Fruit fly (Drosophila melanogaster): ENCODE measurements around the gene Sry-beta.

The Sry-beta gene

dm6 chr3R:30092700-30093044, 53.2 kb downstream of the Sry-beta start (continued):
- TF ChIP-seq rib (GFP tag; IDR thresholded peaks at IDR 0.05), result peak; percentile 58
- TF ChIP-seq lola (GFP tag; optimal IDR thresholded peaks at IDR 0.05), result peak in 1 of 3 experiments; percentile 59
- peak; percentile 29 for TF ChIP-seq CG3065 (GFP tag; optimal IDR thresholded peaks at IDR 0.05)
- TF ChIP-seq CG4404 (GFP tag; IDR thresholded peaks at IDR 0.05), result peak; percentile 63
- no peak for TF ChIP-seq Opbp (GFP tag; IDR thresholded peaks at IDR 0.05; ENCODE audit: partially characterized antibody)
- no peak for TF ChIP-seq Sin3A (optimal IDR thresholded peaks at IDR 0.05)
- no peak for TF ChIP-seq CG13287 (GFP tag; IDR thresholded peaks at IDR 0.05; ENCODE audit: partially characterized antibody)
- peak; percentile 49 for TF ChIP-seq Sry-δ (GFP tag; optimal IDR thresholded peaks at IDR 0.05)
- TF ChIP-seq Nf-YB (GFP tag; optimal IDR thresholded peaks at IDR 0.05), result peak; percentile 58
- peak; percentile 91 for TF ChIP-seq Rfx (GFP tag; IDR thresholded peaks at IDR 0.05)
- TF ChIP-seq CG10462 (GFP tag; optimal IDR thresholded peaks at IDR 0.05), result peak; percentile 46
- peak; percentile 79 for TF ChIP-seq CG2875 (GFP tag; optimal IDR thresholded peaks at IDR 0.05)
- TF ChIP-seq stc (GFP tag; IDR thresholded peaks at IDR 0.05), result peak; percentile 82
- peak; percentile 86 for TF ChIP-seq Antp (GFP tag; optimal IDR thresholded peaks at IDR 0.05)
- TF ChIP-seq CG10959 (GFP tag; IDR thresholded peaks at IDR 0.05), result peak; percentile 81
- peak; percentile 86 for TF ChIP-seq NfI (GFP tag; optimal IDR thresholded peaks at IDR 0.05)
- peak; percentile 83 for TF ChIP-seq CG11085 (GFP tag; IDR thresholded peaks at IDR 0.05)
- TF ChIP-seq CG12659 (GFP tag; optimal IDR thresholded peaks at IDR 0.05), result peak; percentile 87
- TF ChIP-seq gfzf (GFP tag; optimal IDR thresholded peaks at IDR 0.05), result no peak
- TF ChIP-seq CG6654 (GFP tag; optimal IDR thresholded peaks at IDR 0.05), result peak; percentile 55
- TF ChIP-seq ci (GFP tag; IDR thresholded peaks at IDR 0.05), result peak; percentile 93
- TF ChIP-seq chn (GFP tag; optimal IDR thresholded peaks at IDR 0.05), result peak; percentile 84
- TF ChIP-seq CG17802 (tag; optimal IDR thresholded peaks at IDR 0.05), result peak; percentile 59
- TF ChIP-seq CG18476 (GFP tag; optimal IDR thresholded peaks at IDR 0.05), result peak; percentile 79
- TF ChIP-seq CG10366 (GFP tag; IDR thresholded peaks at IDR 0.05), result peak; percentile 91
- no peak for TF ChIP-seq CG42726 (GFP tag; IDR thresholded peaks at IDR 0.05; ENCODE audit: partially characterized antibody)
- TF ChIP-seq CG17361 (GFP tag; IDR thresholded peaks at IDR 0.05), result peak; percentile 82
- peak; percentile 54; the same call in 1 of the 2 replicates for TF ChIP-seq dati (GFP tag; IDR thresholded peaks at IDR 0.05)
- no peak for TF ChIP-seq inv (GFP tag; IDR thresholded peaks at IDR 0.05; ENCODE audit: partially characterized antibody)
- peak; percentile 68 for TF ChIP-seq jing (GFP tag; optimal IDR thresholded peaks at IDR 0.05)
- TF ChIP-seq Dbx (GFP tag; IDR thresholded peaks at IDR 0.05), result peak; percentile 90
- peak; percentile 80; the same call in 1 of the 2 replicates for TF ChIP-seq wor (GFP tag; IDR thresholded peaks at IDR 0.05)
- TF ChIP-seq amos (GFP tag; IDR thresholded peaks at IDR 0.05; ENCODE audit: partially characterized antibody), result no peak
- peak; percentile 89 for TF ChIP-seq CG17359 (tag; optimal IDR thresholded peaks at IDR 0.05)
- no peak for TF ChIP-seq pfk (GFP tag; optimal IDR thresholded peaks at IDR 0.05)
- TF ChIP-seq bsh (GFP tag; optimal IDR thresholded peaks at IDR 0.05), result peak in 1 of 2 experiments; percentile 90
- peak; percentile 33; the same call in 1 of the 2 replicates for TF ChIP-seq Dref (GFP tag; IDR thresholded peaks at IDR 0.05)
- TF ChIP-seq shn (GFP tag; optimal IDR thresholded peaks at IDR 0.05), result peak; percentile 67
- TF ChIP-seq E2f2 (GFP tag; IDR thresholded peaks at IDR 0.05), result peak; percentile 57
- no peak for TF ChIP-seq CG2129 (GFP tag; IDR thresholded peaks at IDR 0.05; ENCODE audit: partially characterized antibody)
- peak; percentile 83 for TF ChIP-seq CG10979 (tag; optimal IDR thresholded peaks at IDR 0.05)
- TF ChIP-seq lab (GFP tag; optimal IDR thresholded peaks at IDR 0.05), result peak; percentile 92
- peak; percentile 84 for TF ChIP-seq eyg (GFP tag; optimal IDR thresholded peaks at IDR 0.05)
- peak; percentile 75 for TF ChIP-seq gsb-n (tag; optimal IDR thresholded peaks at IDR 0.05)
- no peak for TF ChIP-seq CG14860 (GFP tag; IDR thresholded peaks at IDR 0.05; ENCODE audit: partially characterized antibody)
- TF ChIP-seq wdn (GFP tag; IDR thresholded peaks at IDR 0.05), result peak; percentile 86
- TF ChIP-seq HLH54F (GFP tag; optimal IDR thresholded peaks at IDR 0.05), result peak; percentile 83
- peak; percentile 90 for TF ChIP-seq ranshi (GFP tag; IDR thresholded peaks at IDR 0.05)
- peak; percentile 86 for TF ChIP-seq unpg (GFP tag; optimal IDR thresholded peaks at IDR 0.05)
- no peak for TF ChIP-seq Tbp (GFP tag; optimal IDR thresholded peaks at IDR 0.05)
- TF ChIP-seq NC2β (GFP tag; optimal IDR thresholded peaks at IDR 0.05), result peak; percentile 81

Data from whole organism, embryonic.